ENCODE assay signal across 5 fruit fly cellular contexts in genomic region chr3R:14026212-14026952, dm6.
TF ChIP-seq lines count a peak whose summit lies in the region.

No protein-coding gene starts in this region.

- TF ChIP-seq CTCF in whole organism, embryonic (GFP tag; optimal IDR thresholded peaks at IDR 0.05; lab: Kevin White, UChicago) = no peak

TF ChIP-seq in whole organism, adult, 20 proteins besides CTCF, POLR2A, EP300 and RAD21:
- TF ChIP-seq ovo (GFP tag; optimal IDR thresholded peaks at IDR 0.05; lab: Kevin White, UChicago) (no peak), CG33017 (tag; optimal IDR thresholded peaks at IDR 0.05; lab: Kevin White, UChicago) (no peak), CG12768 (GFP tag; optimal IDR thresholded peaks at IDR 0.05; lab: Kevin White, UChicago) (peak; percentile 24), bab1 (GFP tag; optimal IDR thresholded peaks at IDR 0.05; lab: Kevin White, UChicago) (no peak), kay (GFP tag; lab: Kevin White, UChicago; ENCODE audit: borderline replicate concordance) (peak; percentile 84), Mnt (GFP tag; optimal IDR thresholded peaks at IDR 0.05; lab: Kevin White, UChicago) (peak; percentile 5), pad (GFP tag; optimal IDR thresholded peaks at IDR 0.05; lab: Kevin White, UChicago) (no peak), toe (GFP tag; optimal IDR thresholded peaks at IDR 0.05; lab: Kevin White, UChicago) (no peak), Clk (GFP tag; optimal IDR thresholded peaks at IDR 0.05; lab: Kevin White, UChicago) (no peak), tj (GFP tag; optimal IDR thresholded peaks at IDR 0.05; lab: Kevin White, UChicago) (no peak), CG5204 (GFP tag; optimal IDR thresholded peaks at IDR 0.05; lab: Kevin White, UChicago) (no peak)

TF ChIP-seq in whole organism, embryonic, 481 proteins besides CTCF, POLR2A, EP300 and RAD21 (continues in another document):
- TF ChIP-seq CG14014 (GFP tag; IDR thresholded peaks at IDR 0.05; lab: Robert Waterston, UW) (0 out of 2 replicates have a peak, but pooled peaks have one; percentile 6), ftz-f1 (GFP tag; optimal IDR thresholded peaks at IDR 0.05; lab: Kevin White, UChicago) (peak; percentile 91), Hmx (GFP tag; optimal IDR thresholded peaks at IDR 0.05; lab: Kevin White, UChicago) (peak; percentile 32), CG13296 (GFP tag; optimal IDR thresholded peaks at IDR 0.05; lab: Kevin White, UChicago) (no peak), Pdp1 (GFP tag; optimal IDR thresholded peaks at IDR 0.05; lab: Kevin White, UChicago) (peak in 1 of 2 experiments; percentile 26), Sox100B (GFP tag; optimal IDR thresholded peaks at IDR 0.05; lab: Kevin White, UChicago) (peak; percentile 33), abd-A (tag; optimal IDR thresholded peaks at IDR 0.05; lab: Kevin White, UChicago) (peak; percentile 42), fd96Cb (tag; optimal IDR thresholded peaks at IDR 0.05; lab: Kevin White, UChicago) (no peak), CoRest (tag; optimal IDR thresholded peaks at IDR 0.05; lab: Kevin White, UChicago) (peak; percentile 26), NC2β (GFP tag; optimal IDR thresholded peaks at IDR 0.05; lab: Kevin White, UChicago) (no peak), Nf-YC (tag; optimal IDR thresholded peaks at IDR 0.05; lab: Kevin White, UChicago) (no peak), Neu2 (GFP tag; optimal IDR thresholded peaks at IDR 0.05; lab: Kevin White, UChicago; ENCODE audit: borderline replicate concordance) (no peak), insv (GFP tag; optimal IDR thresholded peaks at IDR 0.05; lab: Kevin White, UChicago) (peak; percentile 99 to 100), klu (GFP tag; IDR thresholded peaks at IDR 0.05; lab: Robert Waterston, UW) (no peak), CG33557 (GFP tag; optimal IDR thresholded peaks at IDR 0.05; lab: Kevin White, UChicago) (no peak), mirr (GFP tag; optimal IDR thresholded peaks at IDR 0.05; lab: Kevin White, UChicago) (peak; percentile 31), Trl (optimal IDR thresholded peaks at IDR 0.05; lab: Kevin White, UChicago) (peak; percentile 45 to 75), Trl (GFP tag; optimal IDR thresholded peaks at IDR 0.05; lab: Kevin White, UChicago) (no peak), Vsx1 (GFP tag; optimal IDR thresholded peaks at IDR 0.05; lab: Kevin White, UChicago) (peak; percentile 27), grau (tag; optimal IDR thresholded peaks at IDR 0.05; lab: Kevin White, UChicago) (peak; percentile 29)

TF ChIP-seq in whole organism, prepupa, 60 proteins besides CTCF, POLR2A, EP300 and RAD21:
- TF ChIP-seq CG10669 (GFP tag; optimal IDR thresholded peaks at IDR 0.05; lab: Kevin White, UChicago) = peak; percentile 27
- TF ChIP-seq CG11762 (GFP tag; optimal IDR thresholded peaks at IDR 0.05; lab: Kevin White, UChicago; ENCODE audit: insufficient read depth) = no peak
- no peak for TF ChIP-seq topi (GFP tag; optimal IDR thresholded peaks at IDR 0.05; lab: Kevin White, UChicago)
- no peak for TF ChIP-seq CG4318 (GFP tag; optimal IDR thresholded peaks at IDR 0.05; lab: Kevin White, UChicago)
- peak; percentile 44 for TF ChIP-seq Eip78C (GFP tag; lab: Kevin White, UChicago)
- TF ChIP-seq vri (GFP tag; optimal IDR thresholded peaks at IDR 0.05; lab: Kevin White, UChicago) = peak; percentile 3
- peak; percentile 95 for TF ChIP-seq svp (GFP tag; lab: Kevin White, UChicago)
- peak; percentile 12 for TF ChIP-seq Hr4 (GFP tag; optimal IDR thresholded peaks at IDR 0.05; lab: Kevin White, UChicago)

TF ChIP-seq in whole organism, pupa, 21 proteins besides CTCF, POLR2A, EP300 and RAD21:
- TF ChIP-seq CG8301 (tag; optimal IDR thresholded peaks at IDR 0.05; lab: Kevin White, UChicago) = no peak
- TF ChIP-seq Pif1B (GFP tag; optimal IDR thresholded peaks at IDR 0.05; lab: Kevin White, UChicago) = no peak
- peak; percentile 18 for TF ChIP-seq EcR (GFP tag; optimal IDR thresholded peaks at IDR 0.05; lab: Kevin White, UChicago)

TF ChIP-seq in whole organism, wandering third instar larva, 38 proteins besides CTCF, POLR2A, EP300 and RAD21:
- no peak for TF ChIP-seq Mio (GFP tag; optimal IDR thresholded peaks at IDR 0.05; lab: Kevin White, UChicago)
- peak; percentile 31 for TF ChIP-seq fru (GFP tag; optimal IDR thresholded peaks at IDR 0.05; lab: Kevin White, UChicago)
- TF ChIP-seq Hnf4 (GFP tag; optimal IDR thresholded peaks at IDR 0.05; lab: Kevin White, UChicago) = no peak
- no peak for TF ChIP-seq CG9705 (GFP tag; optimal IDR thresholded peaks at IDR 0.05; lab: Kevin White, UChicago)
- TF ChIP-seq dl (GFP tag; optimal IDR thresholded peaks at IDR 0.05; lab: Kevin White, UChicago; ENCODE audit: insufficient read depth in 1 of 2, partially characterized antibody in 2 of 2) = peak in 1 of 2 experiments; percentile 1
- TF ChIP-seq woc (GFP tag; optimal IDR thresholded peaks at IDR 0.05; lab: Kevin White, UChicago) = peak; percentile 43
- no peak for TF ChIP-seq Jra (GFP tag; optimal IDR thresholded peaks at IDR 0.05; lab: Kevin White, UChicago)
- no peak for TF ChIP-seq GATAd (GFP tag; optimal IDR thresholded peaks at IDR 0.05; lab: Kevin White, UChicago)
- TF ChIP-seq Myc (optimal IDR thresholded peaks at IDR 0.05; lab: Kevin White, UChicago) = peak; percentile 82
- TF ChIP-seq N (GFP tag; optimal IDR thresholded peaks at IDR 0.05; lab: Kevin White, UChicago) = no peak
- TF ChIP-seq Rel (GFP tag; optimal IDR thresholded peaks at IDR 0.05; lab: Kevin White, UChicago) = no peak
- TF ChIP-seq Rel (tag; optimal IDR thresholded peaks at IDR 0.05; lab: Kevin White, UChicago) = no peak
- no peak for TF ChIP-seq Dfd (GFP tag; optimal IDR thresholded peaks at IDR 0.05; lab: Kevin White, UChicago)
- TF ChIP-seq lola (GFP tag; optimal IDR thresholded peaks at IDR 0.05; lab: Kevin White, UChicago) = no peak
- no peak for TF ChIP-seq pan (optimal IDR thresholded peaks at IDR 0.05; lab: Kevin White, UChicago)
- no peak for TF ChIP-seq foxo (GFP tag; optimal IDR thresholded peaks at IDR 0.05; lab: Kevin White, UChicago)
- TF ChIP-seq CG32264 (GFP tag; optimal IDR thresholded peaks at IDR 0.05; lab: Kevin White, UChicago) = no peak
TF ChIP-seq in whole organism, wandering third instar larva: peak in this region for 4.
